Fruit fly (Drosophila melanogaster): ENCODE results near the gene CG32669.
A peak's percentile ranks its signal among the peaks of the same experiment; 100 is the strongest.

Gene CG32669

dm6 chrX:10835631-10836030 is 9.2 kb downstream of the CG32669 start (continued):
- TF ChIP-seq CG10267 (tag; optimal IDR thresholded peaks at IDR 0.05) = no peak
- TF ChIP-seq gcm2 (GFP tag; optimal IDR thresholded peaks at IDR 0.05) = no peak
- no peak for TF ChIP-seq CG6813 (GFP tag; optimal IDR thresholded peaks at IDR 0.05)
- TF ChIP-seq CG13775 (GFP tag; optimal IDR thresholded peaks at IDR 0.05) = no peak
- no peak for TF ChIP-seq fd3F (GFP tag; optimal IDR thresholded peaks at IDR 0.05)
- 0 out of 3 replicates have a peak, but pooled peaks have one; percentile 28 for TF ChIP-seq CG14860 (GFP tag; IDR thresholded peaks at IDR 0.05; ENCODE audit: partially characterized antibody)
- TF ChIP-seq hkb (optimal IDR thresholded peaks at IDR 0.05) = no peak
- no peak for TF ChIP-seq hkb (GFP tag; IDR thresholded peaks at IDR 0.05)
- peak; percentile 24 for TF ChIP-seq cg (GFP tag; optimal IDR thresholded peaks at IDR 0.05)
- TF ChIP-seq CG8359 (GFP tag; optimal IDR thresholded peaks at IDR 0.05; ENCODE audit: borderline replicate concordance) = no peak
- TF ChIP-seq insv (GFP tag; optimal IDR thresholded peaks at IDR 0.05) = no peak
- no peak for TF ChIP-seq dimm (GFP tag; IDR thresholded peaks at IDR 0.05)
- TF ChIP-seq corto (GFP tag; optimal IDR thresholded peaks at IDR 0.05) = no peak
- TF ChIP-seq disco-r (GFP tag; optimal IDR thresholded peaks at IDR 0.05) = no peak
- no peak for TF ChIP-seq Mad (GFP tag; optimal IDR thresholded peaks at IDR 0.05)
- TF ChIP-seq CG12219 (GFP tag; optimal IDR thresholded peaks at IDR 0.05) = no peak
- TF ChIP-seq chinmo (GFP tag; IDR thresholded peaks at IDR 0.05; ENCODE audit: partially characterized antibody) = 0 out of 4 replicates have a peak, but pooled peaks have one; percentile 23
- no peak for TF ChIP-seq CG43689 (GFP tag; IDR thresholded peaks at IDR 0.05)
- TF ChIP-seq Mes4 (GFP tag; optimal IDR thresholded peaks at IDR 0.05) = no peak
- TF ChIP-seq aop (GFP tag; IDR thresholded peaks at IDR 0.05) = no peak
- TF ChIP-seq CG11504 (tag; optimal IDR thresholded peaks at IDR 0.05) = no peak
- TF ChIP-seq shn (GFP tag; optimal IDR thresholded peaks at IDR 0.05) = no peak
- TF ChIP-seq CG6272 (GFP tag; IDR thresholded peaks at IDR 0.05) = no peak
- no peak for TF ChIP-seq ftz-f1 (GFP tag; optimal IDR thresholded peaks at IDR 0.05)
- no peak for TF ChIP-seq CG9932 (GFP tag; IDR thresholded peaks at IDR 0.05)
- TF ChIP-seq vnd (GFP tag; IDR thresholded peaks at IDR 0.05; ENCODE audit: partially characterized antibody) = no peak
- TF ChIP-seq CG11723 (GFP tag; optimal IDR thresholded peaks at IDR 0.05) = no peak
- TF ChIP-seq CG16813 (GFP tag; IDR thresholded peaks at IDR 0.05; ENCODE audit: partially characterized antibody) = no peak

DNA sequence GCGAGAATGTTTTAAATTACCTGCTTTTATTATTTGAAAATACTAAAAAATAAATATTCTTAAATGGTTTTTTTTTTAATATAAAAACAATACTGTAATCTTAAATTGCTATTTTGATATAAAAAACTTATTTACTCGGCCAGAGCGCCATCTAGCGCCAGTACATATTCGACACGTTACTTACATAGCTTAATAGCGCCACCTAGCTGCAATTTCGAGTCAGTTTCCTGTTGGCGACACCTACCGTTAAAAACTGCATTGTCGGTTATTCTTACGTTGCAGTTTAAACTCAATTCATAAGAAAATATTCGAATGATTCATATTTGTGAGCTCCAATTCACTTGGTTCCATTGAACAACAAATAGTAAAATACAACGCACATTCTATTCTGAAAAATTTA is 12.5 kb downstream of the CG32669 start:
- TF ChIP-seq HLH54F (GFP tag; optimal IDR thresholded peaks at IDR 0.05) (peak; percentile 50), tgo (GFP tag; IDR thresholded peaks at IDR 0.05) (peak; percentile 64; the same call in 2 of the 3 replicates), CG7357 (GFP tag; IDR thresholded peaks at IDR 0.05) (0 out of 3 replicates have a peak, but pooled peaks have one; percentile 28), otp (GFP tag; IDR thresholded peaks at IDR 0.05) (no peak), Eip74EF (GFP tag; optimal IDR thresholded peaks at IDR 0.05) (no peak), CG33557 (GFP tag; optimal IDR thresholded peaks at IDR 0.05) (peak; percentile 35), CG7928 (GFP tag; optimal IDR thresholded peaks at IDR 0.05) (no peak), twi (tag; optimal IDR thresholded peaks at IDR 0.05) (peak; percentile 28), CG6654 (GFP tag; optimal IDR thresholded peaks at IDR 0.05) (no peak), CG17359 (tag; optimal IDR thresholded peaks at IDR 0.05) (peak; percentile 62), Atf6 (GFP tag; IDR thresholded peaks at IDR 0.05) (0 out of 2 replicates have a peak, but pooled peaks have one; percentile 10), CG9876 (GFP tag; optimal IDR thresholded peaks at IDR 0.05) (peak; percentile 62), CG15073 (GFP tag; optimal IDR thresholded peaks at IDR 0.05) (no peak), Mes4 (GFP tag; optimal IDR thresholded peaks at IDR 0.05) (peak; percentile 0), MTF-1 (GFP tag; optimal IDR thresholded peaks at IDR 0.05; ENCODE audit: borderline replicate concordance) (peak; percentile 17), YL-1 (GFP tag; optimal IDR thresholded peaks at IDR 0.05) (peak; percentile 28), run (tag; optimal IDR thresholded peaks at IDR 0.05) (no peak), CG9932 (GFP tag; IDR thresholded peaks at IDR 0.05) (peak; percentile 71), CG30020 (tag; optimal IDR thresholded peaks at IDR 0.05) (no peak), CG12219 (GFP tag; optimal IDR thresholded peaks at IDR 0.05) (peak; percentile 24), Myb (GFP tag; optimal IDR thresholded peaks at IDR 0.05) (peak; percentile 89), HmgD (GFP tag; optimal IDR thresholded peaks at IDR 0.05) (peak; percentile 30), CG10147 (GFP tag; optimal IDR thresholded peaks at IDR 0.05) (peak; percentile 27), CG7987 (GFP tag; optimal IDR thresholded peaks at IDR 0.05) (peak; percentile 57), CG3995 (GFP tag; optimal IDR thresholded peaks at IDR 0.05) (no peak), CG8765 (GFP tag; IDR thresholded peaks at IDR 0.05) (0 out of 2 replicates have a peak, but pooled peaks have one; percentile 6)

All from whole organism, embryonic.